Fruit fly (Drosophila melanogaster) whole organism, adult: ENCODE results near the gene CG14455.
"Not testable (repeated sequence)": the region's sequence is repeated elsewhere in the genome, so short reads cannot be mapped to it uniquely, and the experiment has no call there.

Experiments used
- CG11617 ChIP-seq: fragments of 200-800 bp; sonication (Bioruptor generic); optimal IDR thresholded peaks from 2 replicates; lab custom pipeline; 2017; ENCODE audit warnings: mild to moderate bottlenecking, missing biosample characterization, missing genetic modification reagents, missing genetic modification characterization
- CG12768 ChIP-seq: fragments of 200-800 bp; sonication (Bioruptor generic); optimal IDR thresholded peaks from 2 replicates; lab custom pipeline; 2017; ENCODE audit warnings: missing biosample characterization, missing genetic modification characterization, mild to moderate bottlenecking, moderate library complexity, missing genetic modification reagents
- CG14711 ChIP-seq: fragments of 200-800 bp; sonication (Bioruptor generic); optimal IDR thresholded peaks from 2 replicates; lab custom pipeline; 2018; ENCODE audit warnings: missing biosample characterization, mild to moderate bottlenecking, missing genetic modification characterization, moderate library complexity
- CG1620 ChIP-seq: fragments of 200-800 bp; sonication (Bioruptor generic); optimal IDR thresholded peaks from 2 replicates; lab custom pipeline; 2016; ENCODE audit warnings: missing biosample characterization, missing genetic modification characterization
- CG33017 ChIP-seq: fragments of 200-800 bp; sonication (Bioruptor generic); optimal IDR thresholded peaks from 2 replicates; lab custom pipeline; 2018; ENCODE audit warnings: missing biosample characterization, mild to moderate bottlenecking, missing genetic modification characterization, moderate library complexity
- CG5204 ChIP-seq: fragments of 200-800 bp; sonication (Bioruptor generic); optimal IDR thresholded peaks from 2 replicates; lab custom pipeline; 2016; ENCODE audit warnings: missing biosample characterization, missing genetic modification characterization
- CG7045 ChIP-seq: fragments of 200-800 bp; sonication (Bioruptor generic); optimal IDR thresholded peaks from 2 replicates; lab custom pipeline; 2017; ENCODE audit warnings: missing biosample characterization, mild to moderate bottlenecking, missing genetic modification characterization
- CG7101 ChIP-seq: fragments of 200-800 bp; sonication (Bioruptor generic); optimal IDR thresholded peaks from 2 replicates; lab custom pipeline; 2018; ENCODE audit warnings: missing biosample characterization, mild to moderate bottlenecking, missing genetic modification characterization, moderate library complexity
- Clk ChIP-seq: fragments of 200-800 bp; sonication (Bioruptor generic); optimal IDR thresholded peaks from 2 replicates; lab custom pipeline; 2017; ENCODE audit warnings: missing biosample characterization, missing genetic modification characterization
- Crg-1 ChIP-seq: fragments of 200-800 bp; sonication (Bioruptor generic); optimal IDR thresholded peaks from 2 replicates; lab custom pipeline; 2016; ENCODE audit warnings: missing biosample characterization, missing genetic modification characterization
- Hr96 ChIP-seq: fragments of 200-800 bp; sonication (Bioruptor generic); optimal IDR thresholded peaks from 2 replicates; lab custom pipeline; 2016; ENCODE audit warnings: missing biosample characterization, missing genetic modification characterization
- Mnt ChIP-seq: fragments of 200-800 bp; sonication (Bioruptor generic); optimal IDR thresholded peaks from 2 replicates; lab custom pipeline; 2016; ENCODE audit warnings: missing biosample characterization, mild to moderate bottlenecking, missing genetic modification characterization
- bab1 ChIP-seq: fragments of 200-800 bp; sonication (Bioruptor generic); optimal IDR thresholded peaks from 3 replicates; lab custom pipeline; 2019; ENCODE audit warnings: missing biosample characterization, mild to moderate bottlenecking, missing genetic modification characterization, moderate library complexity
- cic ChIP-seq: fragments of 200-800 bp; sonication (Bioruptor generic); optimal IDR thresholded peaks from 2 replicates; lab custom pipeline; 2017; ENCODE audit warnings: missing biosample characterization, mild to moderate bottlenecking, missing genetic modification characterization, moderate library complexity
- cnc ChIP-seq, 2 experiments: fragments of >200 bp; optimal IDR thresholded peaks; 2 replicates each; lab custom pipeline; 2017
- kay ChIP-seq: fragments of 200-800 bp; sonication (Bioruptor generic); peaks from one replicate; lab custom pipeline; 2016; ENCODE audit warnings: missing biosample characterization, missing genetic modification characterization, borderline replicate concordance
- ovo ChIP-seq: fragments of 200-800 bp; sonication (Bioruptor generic); optimal IDR thresholded peaks from 2 replicates; lab custom pipeline; 2016; ENCODE audit warnings: missing biosample characterization, missing genetic modification characterization
- pad ChIP-seq: fragments of 200-800 bp; sonication (Bioruptor generic); optimal IDR thresholded peaks from 3 replicates; lab custom pipeline; 2017; ENCODE audit warnings: missing biosample characterization, missing genetic modification characterization, mild to moderate bottlenecking, moderate library complexity, missing genetic modification reagents
- tj ChIP-seq: fragments of 200-800 bp; sonication (Bioruptor generic); optimal IDR thresholded peaks from 3 replicates; lab custom pipeline; 2017; ENCODE audit warnings: missing biosample characterization, mild to moderate bottlenecking, missing genetic modification characterization, moderate library complexity
- toe ChIP-seq: fragments of 200-800 bp; sonication (Bioruptor generic); optimal IDR thresholded peaks from 2 replicates; lab custom pipeline; 2016; ENCODE audit warnings: missing biosample characterization, missing genetic modification characterization

CG14455 gene

DNA sequence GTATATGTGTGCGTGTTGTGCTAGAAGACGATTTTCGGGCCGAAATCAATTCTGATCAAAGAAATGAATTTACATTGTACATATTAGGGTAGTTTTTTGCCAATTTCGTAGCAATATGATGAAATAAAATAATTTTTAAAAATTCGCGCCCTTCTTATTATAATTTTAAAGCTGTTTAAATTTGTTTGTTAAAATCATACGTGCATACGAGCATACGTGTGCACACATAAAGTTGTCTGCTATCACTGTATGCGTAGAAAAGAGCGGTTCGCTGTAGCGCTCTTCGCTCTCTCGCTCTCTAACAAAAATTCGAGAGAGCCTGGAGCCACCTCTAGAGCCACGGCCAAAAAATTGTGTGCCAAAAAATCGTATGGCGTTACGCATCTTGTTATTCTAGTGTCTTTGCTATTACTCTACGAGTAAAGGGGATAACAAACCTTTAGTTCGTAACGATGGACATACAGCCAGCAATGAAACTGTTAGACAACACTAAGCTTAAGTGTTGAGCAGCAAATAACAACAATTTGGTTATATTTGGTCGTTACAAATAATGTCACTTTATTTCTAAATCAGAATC, 33.9 kb upstream of the CG14455 start, which contains the start of gene mael:
mael (plus strand) TSS at position 510 of the 577 bp plus-strand sequence.
- not testable (repeated sequence) for TF ChIP-seq kay; Hr96 (GFP tag; lab: Kevin White, UChicago); pad

DNA sequence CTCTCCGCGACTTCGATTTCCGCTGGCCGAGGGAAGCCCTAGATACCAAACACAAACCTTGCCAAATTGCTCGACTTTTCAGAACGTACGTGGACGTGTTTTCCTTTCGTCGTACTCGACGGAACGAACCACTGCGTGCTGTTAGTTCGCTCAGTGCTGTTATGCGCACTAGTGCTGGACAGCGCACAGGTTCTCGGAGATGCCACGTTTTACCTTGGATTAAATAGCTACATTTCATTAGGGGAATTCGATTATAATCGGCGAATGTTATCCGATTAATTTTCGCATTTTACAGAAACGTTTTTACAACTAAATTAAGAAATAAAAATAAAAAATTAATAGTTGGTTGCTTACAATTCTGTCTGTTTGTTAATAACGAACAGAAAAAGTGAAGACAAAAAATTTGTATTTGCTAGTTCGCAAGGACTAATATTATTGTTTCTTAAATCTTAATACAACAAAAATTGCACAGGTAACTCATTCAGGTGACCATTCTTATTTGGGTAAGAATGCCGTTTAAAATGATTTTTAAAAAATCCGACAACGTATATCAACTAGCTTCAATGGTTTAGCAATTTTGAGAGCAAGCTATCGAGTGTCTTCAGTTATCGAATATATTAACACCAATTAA, 30.4 kb upstream of the CG14455 start, which contains the start of the genes ArfGAP3 and CG32452:
ArfGAP3 (minus strand) TSS at position 441 of the 631 bp plus-strand sequence.
CG32452 (plus strand) TSS at position 592 of the 631 bp plus-strand sequence.
- TF ChIP-seq bab1 (GFP tag; lab: Kevin White, UChicago) (peak; percentile 78), Crg-1 (GFP tag; lab: Kevin White, UChicago) (peak; percentile 57), Mnt (GFP tag; lab: Kevin White, UChicago) (peak; percentile 49), toe (GFP tag; lab: Kevin White, UChicago) (peak; percentile 85), pad (peak; percentile 48), CG7045 (GFP tag; lab: Kevin White, UChicago) (peak; percentile 68), CG12768 (GFP tag; lab: Kevin White, UChicago) (peak; percentile 59), tj (GFP tag; lab: Kevin White, UChicago) (peak; percentile 25), cnc (optimal IDR thresholded peaks at IDR 0.05; lab: Kevin White, UChicago) (no peak), cic (GFP tag; lab: Kevin White, UChicago) (peak; percentile 23), CG11617 (GFP tag; lab: Kevin White, UChicago) (peak; percentile 69), CG1620 (peak; percentile 83), Clk (peak; percentile 12), CG33017 (peak; percentile 15), Hr96 (GFP tag; lab: Kevin White, UChicago) (peak; percentile 46), CG14711 (peak; percentile 66), CG5204 (GFP tag; lab: Kevin White, UChicago) (peak; percentile 79), ovo (peak; percentile 48), kay (no peak), CG7101 (tag; lab: Kevin White, UChicago) (peak; percentile 62)

DNA sequence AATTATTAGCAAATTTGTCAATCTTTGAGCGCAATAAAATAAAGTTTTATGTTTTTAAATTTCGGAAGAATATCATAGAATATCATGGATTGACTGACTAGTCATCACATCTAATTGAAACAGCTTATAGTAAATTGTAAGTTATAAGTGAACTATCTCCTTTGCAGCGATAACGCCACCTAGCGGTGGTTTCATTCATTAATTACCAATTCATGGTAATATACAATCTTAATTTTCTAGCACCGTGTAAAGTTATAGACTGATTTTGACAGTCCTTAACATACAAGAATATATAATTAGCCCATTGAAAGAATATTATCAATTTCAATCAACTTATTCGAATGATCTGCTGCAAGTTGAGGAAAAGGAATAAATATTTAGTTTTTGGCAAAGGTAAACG, 26.7 kb upstream of the CG14455 start:
- TF ChIP-seq pad (no peak), CG5204 (GFP tag; lab: Kevin White, UChicago) (no peak), toe (GFP tag; lab: Kevin White, UChicago) (no peak), cnc (optimal IDR thresholded peaks at IDR 0.05; lab: Kevin White, UChicago) (no peak), kay (no peak), Crg-1 (GFP tag; lab: Kevin White, UChicago) (no peak), CG14711 (no peak), CG7045 (GFP tag; lab: Kevin White, UChicago) (no peak), CG11617 (GFP tag; lab: Kevin White, UChicago) (no peak), bab1 (GFP tag; lab: Kevin White, UChicago) (no peak), CG12768 (GFP tag; lab: Kevin White, UChicago) (no peak), CG1620 (no peak)

DNA sequence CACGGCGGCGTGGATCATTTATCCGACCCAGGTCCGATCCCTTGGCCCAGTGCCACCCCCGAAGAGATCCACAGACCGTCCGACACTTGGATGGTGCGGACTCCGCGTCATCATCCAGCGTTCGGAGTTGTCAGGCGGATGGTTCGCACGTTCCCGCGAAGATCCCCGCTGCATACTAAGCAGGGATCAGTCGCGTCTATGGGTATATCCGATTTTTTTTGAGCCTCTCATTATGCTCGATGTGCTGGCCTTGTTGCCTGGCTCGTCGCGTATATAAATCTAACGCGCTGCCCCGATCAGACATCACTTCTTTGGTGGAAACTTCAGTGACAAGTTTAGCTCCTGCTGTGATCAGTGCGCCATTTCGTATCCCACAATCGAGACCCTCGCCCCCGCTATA, 25.0 kb upstream of the CG14455 start, which contains the start of gene CG11370:
CG11370 (plus strand) TSS at position 301 of the 400 bp plus-strand sequence.
- TF ChIP-seq pad = no peak
- no peak for TF ChIP-seq CG14711
- TF ChIP-seq cic (GFP tag; lab: Kevin White, UChicago) = no peak
- no peak for TF ChIP-seq bab1 (GFP tag; lab: Kevin White, UChicago)
- TF ChIP-seq toe (GFP tag; lab: Kevin White, UChicago) = no peak
- no peak for TF ChIP-seq Mnt (GFP tag; lab: Kevin White, UChicago)
- no peak for TF ChIP-seq CG12768 (GFP tag; lab: Kevin White, UChicago)
- TF ChIP-seq ovo = no peak
- TF ChIP-seq CG33017 = no peak
- no peak for TF ChIP-seq CG5204 (GFP tag; lab: Kevin White, UChicago)
- no peak for TF ChIP-seq Hr96 (GFP tag; lab: Kevin White, UChicago)
- TF ChIP-seq Clk = no peak
- TF ChIP-seq CG7101 (tag; lab: Kevin White, UChicago) = no peak
- no peak for TF ChIP-seq CG7045 (GFP tag; lab: Kevin White, UChicago)
- TF ChIP-seq Crg-1 (GFP tag; lab: Kevin White, UChicago) = no peak
- TF ChIP-seq CG1620 = no peak
- no peak for TF ChIP-seq cnc (optimal IDR thresholded peaks at IDR 0.05; lab: Kevin White, UChicago)
- no peak for TF ChIP-seq CG11617 (GFP tag; lab: Kevin White, UChicago)
- no peak for TF ChIP-seq kay

DNA sequence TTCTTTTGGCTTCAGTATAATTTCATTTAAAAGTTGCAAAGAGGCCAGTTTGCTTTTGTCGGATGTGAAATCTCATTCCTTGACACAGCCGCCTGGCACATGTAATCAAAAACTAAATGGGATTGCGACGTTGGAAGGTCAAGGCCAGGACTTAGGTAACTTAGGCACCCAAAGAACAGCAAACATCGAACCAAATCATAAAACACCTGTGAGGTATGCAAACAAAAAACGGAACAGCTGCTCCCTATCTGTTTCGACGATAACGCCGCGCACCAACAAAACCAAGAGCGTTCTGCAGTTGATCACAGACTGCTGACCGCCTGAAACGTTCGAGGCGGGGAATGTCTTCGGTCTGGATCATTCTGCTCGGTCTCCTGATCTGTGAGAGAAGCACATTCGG, 12.2 kb upstream of the CG14455 start, which contains the start of gene CG45116:
CG45116 (plus strand) TSS at position 301 of the 400 bp plus-strand sequence.
- TF ChIP-seq cnc (optimal IDR thresholded peaks at IDR 0.05; lab: Kevin White, UChicago) (no peak), Clk (no peak), CG33017 (no peak), Crg-1 (GFP tag; lab: Kevin White, UChicago) (no peak), CG7101 (tag; lab: Kevin White, UChicago) (no peak), tj (GFP tag; lab: Kevin White, UChicago) (no peak), CG12768 (GFP tag; lab: Kevin White, UChicago) (no peak), CG1620 (no peak), bab1 (GFP tag; lab: Kevin White, UChicago) (no peak), pad (no peak), kay (no peak)

DNA sequence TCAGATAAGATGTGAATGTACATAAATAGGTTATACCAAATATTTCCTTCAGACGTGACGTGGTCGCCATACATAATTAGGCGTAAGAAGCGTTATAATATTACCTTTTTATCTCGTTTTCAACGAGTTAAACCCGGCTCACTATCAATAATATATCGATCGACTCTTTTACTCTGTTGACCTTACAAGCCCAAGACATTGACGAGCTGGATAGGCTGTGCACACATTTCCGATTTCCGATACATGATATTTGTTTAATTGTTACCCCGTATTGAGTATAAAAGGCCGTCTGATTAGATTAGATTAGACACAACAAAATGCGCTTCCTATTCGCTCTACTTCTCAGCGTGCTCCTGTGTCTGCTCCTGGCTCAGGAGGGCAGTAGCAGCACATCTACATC, 10.0 kb upstream of the CG14455 start, which contains the start of gene CG32453:
CG32453 (plus strand) TSS at position 301 of the 400 bp plus-strand sequence.
- TF ChIP-seq toe (GFP tag; lab: Kevin White, UChicago); CG14711; CG11617 (GFP tag; lab: Kevin White, UChicago): not testable (repeated sequence)
